Worm (Caenorhabditis elegans) whole organism, midembryonic: ENCODE data around the gene unc-8.

ENCODE experiments used
- T22C8.4 ChIP-seq: fragments of 200-800 bp; sonication (Bioruptor generic); IDR thresholded peaks from 2 replicates; pipeline ENCODE4 v1.3.6; 2022; ENCODE audit warnings: missing genetic modification characterization, missing compliant biosample characterization
- cog-1 ChIP-seq: sonication (generic microtip); optimal IDR thresholded peaks from 2 replicates; lab custom pipeline; 2016; ENCODE audit warnings: missing genetic modification characterization, missing compliant biosample characterization
- flt-1 ChIP-seq: fragments of 200-800 bp; sonication (Bioruptor generic); IDR thresholded peaks from 2 replicates; pipeline ENCODE4 v1.3.6; 2022; ENCODE audit warnings: missing genetic modification characterization, missing compliant biosample characterization
- klf-2 ChIP-seq: fragments of 200-800 bp; sonication (Bioruptor generic); conservative IDR thresholded peaks from 2 replicates; pipeline ENCODE4 v1.3.6; 2022; ENCODE audit warnings: missing genetic modification reagents, missing genetic modification characterization, missing compliant biosample characterization
- med-1 ChIP-seq: sonication (generic microtip); optimal IDR thresholded peaks from 2 replicates; lab custom pipeline; 2017; ENCODE audit warnings: missing genetic modification characterization, mild to moderate bottlenecking, missing compliant biosample characterization, antibody characterized with exemption, missing genetic modification reagents; ENCODE audit not compliant: insufficient read depth
- ref-1 ChIP-seq: fragments of 200-800 bp; sonication (Bioruptor generic); conservative IDR thresholded peaks from 2 replicates; pipeline ENCODE4 v1.3.6; 2022; ENCODE audit warnings: missing genetic modification reagents, missing genetic modification characterization, missing compliant biosample characterization
- tab-1 ChIP-seq: fragments of 200-800 bp; sonication (Bioruptor generic); IDR thresholded peaks from 2 replicates; pipeline ENCODE4 v1.3.6; 2022; ENCODE audit warnings: missing genetic modification characterization, missing compliant biosample characterization
- ztf-23 ChIP-seq: fragments of 200-800 bp; sonication (Bioruptor generic); IDR thresholded peaks from 2 replicates; pipeline ENCODE4 v1.3.6; 2022; ENCODE audit warnings: missing genetic modification reagents, missing genetic modification characterization, missing compliant biosample characterization
- ztf-29 ChIP-seq: fragments of 200-800 bp; sonication (Bioruptor generic); IDR thresholded peaks from 2 replicates; pipeline ENCODE4 v1.3.6; 2022; ENCODE audit warnings: missing genetic modification reagents, missing genetic modification characterization, missing compliant biosample characterization

The unc-8 gene

ce11 chrIV:7196853-7197252 lies at the start of gene unc-8:
unc-8 (plus strand) TSS chrIV:7197153.
- TF ChIP-seq ztf-23 (GFP tag; lab: Robert Waterston, UW) (no peak), T22C8.4 (GFP tag; lab: Robert Waterston, UW) (no peak), med-1 (GFP tag; lab: Kevin White, UChicago) (no peak), flt-1 (GFP tag; lab: Robert Waterston, UW) (no peak), tab-1 (GFP tag; lab: Robert Waterston, UW) (no peak), cog-1 (tag; lab: Kevin White, UChicago) (no peak), klf-2 (GFP tag; lab: Robert Waterston, UW) (no peak), ztf-29 (no peak), ref-1 (GFP tag; lab: Robert Waterston, UW) (no peak)

- TF ChIP-seq ztf-29 (no peak), ref-1 (GFP tag; lab: Robert Waterston, UW) (no peak), tab-1 (GFP tag; lab: Robert Waterston, UW) (no peak), ztf-23 (GFP tag; lab: Robert Waterston, UW) (no peak), klf-2 (GFP tag; lab: Robert Waterston, UW) (no peak), T22C8.4 (GFP tag; lab: Robert Waterston, UW) (no peak), flt-1 (GFP tag; lab: Robert Waterston, UW) (no peak)
Observed at ce11 chrIV:7147722-7148121, 49.2 kb upstream of the unc-8 start.

DNA sequence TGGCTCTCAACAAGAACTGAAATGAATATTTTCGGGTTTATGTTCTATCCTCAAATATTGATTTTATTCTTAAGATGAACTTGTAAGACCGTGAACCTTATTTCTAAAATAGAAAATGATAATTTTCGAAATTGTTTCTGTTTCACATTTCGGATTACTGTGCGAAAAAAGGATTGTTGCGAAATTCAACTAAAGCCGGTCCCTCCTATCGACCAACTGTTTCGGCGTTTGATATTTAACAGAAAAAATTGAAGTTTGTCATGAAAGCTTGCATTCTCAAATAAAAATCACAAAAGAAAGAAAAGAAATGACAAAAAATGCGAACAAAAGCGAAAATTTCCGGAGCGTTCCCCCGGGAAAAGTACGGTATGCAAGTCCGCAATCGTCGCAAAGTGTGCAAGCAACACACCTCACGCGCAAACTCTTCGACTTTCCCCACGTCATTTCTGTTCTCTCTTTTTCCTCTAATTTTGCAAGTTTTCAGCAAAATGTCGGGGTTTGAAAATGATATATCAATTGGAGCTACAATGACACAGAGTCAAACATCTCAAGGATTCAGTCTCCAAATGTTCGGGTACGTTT lies 47.8 kb upstream of the unc-8 start, which contains the start of gene C34D4.4:
C34D4.4 (plus strand) TSS at position 342 of the 582 bp plus-strand sequence.
- TF ChIP-seq tab-1 (GFP tag; lab: Robert Waterston, UW), result no peak
- no peak for TF ChIP-seq ref-1 (GFP tag; lab: Robert Waterston, UW)
- TF ChIP-seq flt-1 (GFP tag; lab: Robert Waterston, UW), result no peak
- no peak for TF ChIP-seq ztf-29
- TF ChIP-seq ztf-23 (GFP tag; lab: Robert Waterston, UW), result no peak
- TF ChIP-seq med-1 (GFP tag; lab: Kevin White, UChicago), result no peak
- TF ChIP-seq T22C8.4 (GFP tag; lab: Robert Waterston, UW), result no peak
- TF ChIP-seq cog-1 (tag; lab: Kevin White, UChicago), result no peak
- TF ChIP-seq klf-2 (GFP tag; lab: Robert Waterston, UW), result no peak

ce11 chrIV:7152409-7152808 lies 44.5 kb upstream of the unc-8 start, which contains the start of gene col-113:
col-113 (minus strand) TSS chrIV:7152509.
- no peak for TF ChIP-seq klf-2 (GFP tag; lab: Robert Waterston, UW)
- no peak for TF ChIP-seq tab-1 (GFP tag; lab: Robert Waterston, UW)
- TF ChIP-seq ref-1 (GFP tag; lab: Robert Waterston, UW), result no peak
- TF ChIP-seq T22C8.4 (GFP tag; lab: Robert Waterston, UW), result no peak
- TF ChIP-seq ztf-23 (GFP tag; lab: Robert Waterston, UW), result no peak
- TF ChIP-seq cog-1 (tag; lab: Kevin White, UChicago), result no peak
- TF ChIP-seq ztf-29, result no peak
- no peak for TF ChIP-seq med-1 (GFP tag; lab: Kevin White, UChicago)
- no peak for TF ChIP-seq flt-1 (GFP tag; lab: Robert Waterston, UW)

ce11 chrIV:7153362-7153761 lies 43.6 kb upstream of the unc-8 start, which contains the start of gene C34D4.3:
C34D4.3 (plus strand) TSS chrIV:7153662.
- TF ChIP-seq ref-1 (GFP tag; lab: Robert Waterston, UW), result no peak
- TF ChIP-seq ztf-29, result no peak
- no peak for TF ChIP-seq klf-2 (GFP tag; lab: Robert Waterston, UW)
- no peak for TF ChIP-seq cog-1 (tag; lab: Kevin White, UChicago)
- no peak for TF ChIP-seq T22C8.4 (GFP tag; lab: Robert Waterston, UW)
- no peak for TF ChIP-seq flt-1 (GFP tag; lab: Robert Waterston, UW)
- no peak for TF ChIP-seq med-1 (GFP tag; lab: Kevin White, UChicago)
- no peak for TF ChIP-seq ztf-23 (GFP tag; lab: Robert Waterston, UW)
- TF ChIP-seq tab-1 (GFP tag; lab: Robert Waterston, UW), result no peak

ce11 chrIV:7154356-7154755 lies 42.6 kb upstream of the unc-8 start, which contains the start of gene C34D4.2:
C34D4.2 (plus strand) TSS chrIV:7154656.
- TF ChIP-seq ref-1 (GFP tag; lab: Robert Waterston, UW) (no peak), ztf-23 (GFP tag; lab: Robert Waterston, UW) (no peak), flt-1 (GFP tag; lab: Robert Waterston, UW) (no peak), med-1 (GFP tag; lab: Kevin White, UChicago) (no peak), tab-1 (GFP tag; lab: Robert Waterston, UW) (no peak), T22C8.4 (GFP tag; lab: Robert Waterston, UW) (no peak), klf-2 (GFP tag; lab: Robert Waterston, UW) (no peak), ztf-29 (no peak), cog-1 (tag; lab: Kevin White, UChicago) (no peak)

DNA sequence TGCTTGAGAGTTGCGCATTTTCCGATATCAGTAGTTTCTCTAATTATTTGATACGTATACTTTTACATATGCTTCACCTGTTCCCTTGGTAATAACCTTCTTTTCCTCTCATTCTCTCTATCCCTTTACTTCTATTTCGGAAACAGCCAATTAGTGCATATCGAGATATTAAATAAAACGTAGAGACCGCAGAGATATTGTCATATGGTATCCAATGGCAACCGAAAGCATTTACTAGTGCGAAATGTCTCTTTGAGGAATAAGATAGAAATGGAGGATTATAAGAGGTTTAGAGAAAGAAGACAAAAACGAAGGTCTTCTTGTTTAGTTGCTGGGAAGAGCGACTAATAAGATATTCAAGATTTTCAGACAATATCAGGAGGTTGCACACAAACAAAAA lies 40.6 kb upstream of the unc-8 start, which contains the start of gene maph-9:
maph-9 (plus strand) TSS at position 273 of the 400 bp plus-strand sequence.
- TF ChIP-seq ztf-29 (no peak), ref-1 (GFP tag; lab: Robert Waterston, UW) (no peak), klf-2 (GFP tag; lab: Robert Waterston, UW) (no peak), flt-1 (GFP tag; lab: Robert Waterston, UW) (no peak), med-1 (GFP tag; lab: Kevin White, UChicago) (no peak), ztf-23 (GFP tag; lab: Robert Waterston, UW) (no peak), tab-1 (GFP tag; lab: Robert Waterston, UW) (no peak), T22C8.4 (GFP tag; lab: Robert Waterston, UW) (no peak), cog-1 (tag; lab: Kevin White, UChicago) (no peak)

DNA sequence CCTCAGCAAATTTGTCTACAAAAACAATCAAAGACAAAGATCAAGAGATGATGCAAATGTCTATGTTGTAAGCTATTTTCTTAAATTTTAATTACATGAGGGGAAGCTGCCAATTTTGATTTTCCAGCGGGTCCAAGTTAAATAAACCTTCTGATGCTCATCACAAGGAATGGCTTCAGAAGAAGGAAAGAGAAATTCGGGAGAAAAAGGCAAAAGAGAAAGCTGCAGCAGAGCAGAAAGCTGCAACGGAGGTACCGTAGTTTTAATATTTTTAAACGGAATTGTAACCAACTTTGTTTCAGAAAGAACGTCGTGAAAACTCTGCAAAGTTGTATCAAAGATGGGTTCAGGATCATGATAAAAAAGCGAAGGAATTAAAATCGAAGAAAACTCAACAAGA lies 38.8 kb upstream of the unc-8 start:
- TF ChIP-seq T22C8.4 (GFP tag; lab: Robert Waterston, UW) (no peak), flt-1 (GFP tag; lab: Robert Waterston, UW) (no peak), klf-2 (GFP tag; lab: Robert Waterston, UW) (no peak), ref-1 (GFP tag; lab: Robert Waterston, UW) (no peak), cog-1 (tag; lab: Kevin White, UChicago) (no peak), ztf-23 (GFP tag; lab: Robert Waterston, UW) (no peak), ztf-29 (no peak), med-1 (GFP tag; lab: Kevin White, UChicago) (no peak), tab-1 (GFP tag; lab: Robert Waterston, UW) (no peak)
